Worm (Caenorhabditis elegans) whole organism, L3 larva: ENCODE data around the gene C02E7.10.

Experiments used
- ZK546.5 ChIP-seq: sonication (generic microtip); optimal IDR thresholded peaks from 2 replicates; lab custom pipeline; 2017; ENCODE audit warnings: missing biosample characterization, missing genetic modification characterization
- aly-2 ChIP-seq: fragments of 150-350 bp; optimal IDR thresholded peaks from 2 replicates; lab custom pipeline; 2014; ENCODE audit warnings: missing biosample characterization, missing genetic modification characterization
- ama-1 ChIP-seq: fragments of 150-350 bp; optimal IDR thresholded peaks from 2 replicates; lab custom pipeline; 2018
- ceh-16 ChIP-seq: sonication (generic microtip); optimal IDR thresholded peaks from 2 replicates; lab custom pipeline; 2017; ENCODE audit warnings: missing biosample characterization, missing genetic modification characterization
- ceh-82 ChIP-seq: fragments of 150-350 bp; optimal IDR thresholded peaks from 2 replicates; lab custom pipeline; 2014; ENCODE audit warnings: missing biosample characterization, missing genetic modification characterization
- ceh-9 ChIP-seq: sonication (generic microtip); optimal IDR thresholded peaks from 2 replicates; lab custom pipeline; 2018; ENCODE audit warnings: missing biosample characterization, missing genetic modification characterization
- daf-12 ChIP-seq: fragments of 150-350 bp; optimal IDR thresholded peaks from 2 replicates; lab custom pipeline; 2014; ENCODE audit warnings: missing biosample characterization, missing genetic modification reagents, missing genetic modification characterization
- egl-27 ChIP-seq: sonication (generic microtip); optimal IDR thresholded peaks from 4 replicates; lab custom pipeline; 2017; ENCODE audit warnings: missing biosample characterization, missing genetic modification reagents, missing genetic modification characterization
- egl-5 ChIP-seq: fragments of 150-350 bp; optimal IDR thresholded peaks from 2 replicates; lab custom pipeline; 2017; ENCODE audit warnings: missing biosample characterization, missing genetic modification reagents, missing genetic modification characterization, inconsistent platforms
- elt-1 ChIP-seq: fragments of 150-350 bp; optimal IDR thresholded peaks from 2 replicates; lab custom pipeline; 2014; ENCODE audit warnings: missing biosample characterization, missing genetic modification characterization
- elt-2 ChIP-seq: sonication (generic microtip); optimal IDR thresholded peaks from 2 replicates; lab custom pipeline; 2016; ENCODE audit warnings: missing genetic modification reagents, mild to moderate bottlenecking, missing genetic modification characterization, missing compliant biosample characterization
- elt-3 ChIP-seq, 3 experiments: fragments of 150-350 bp in 1 of 3; sonication (generic microtip) in 2 of 3; optimal IDR thresholded peaks; 2 replicates in 2 of 3; 4 replicates in 1 of 3; lab custom pipeline; 2014 to 2017; ENCODE audit warnings: missing biosample characterization in 3 of 3, missing genetic modification characterization in 3 of 3
- eor-1 ChIP-seq, 2 experiments: fragments of 150-350 bp; optimal IDR thresholded peaks; 2 replicates each; lab custom pipeline; 2014 to 2018; ENCODE audit warnings: missing biosample characterization in 2 of 2, missing genetic modification characterization in 2 of 2
- fkh-2 ChIP-seq: fragments of 150-350 bp; optimal IDR thresholded peaks from 2 replicates; lab custom pipeline; 2014; ENCODE audit warnings: missing biosample characterization, missing genetic modification reagents, missing genetic modification characterization
- fos-1 ChIP-seq: fragments of 150-350 bp; optimal IDR thresholded peaks from 2 replicates; lab custom pipeline; 2014; ENCODE audit warnings: missing biosample characterization, missing genetic modification characterization
- jun-1 ChIP-seq: fragments of 150-350 bp; optimal IDR thresholded peaks from 2 replicates; lab custom pipeline; 2014; ENCODE audit warnings: missing biosample characterization, missing genetic modification reagents, missing genetic modification characterization
- lin-15B ChIP-seq: fragments of 150-350 bp; optimal IDR thresholded peaks from 2 replicates; lab custom pipeline; 2014; ENCODE audit warnings: missing biosample characterization, missing genetic modification characterization
- lin-39 ChIP-seq: fragments of 150-350 bp; optimal IDR thresholded peaks from 2 replicates; lab custom pipeline; 2018; ENCODE audit warnings: missing biosample characterization, missing genetic modification reagents, missing genetic modification characterization
- mdl-1 ChIP-seq: fragments of 150-350 bp; optimal IDR thresholded peaks from 2 replicates; lab custom pipeline; 2014; ENCODE audit warnings: missing biosample characterization, missing genetic modification characterization
- nfya-1 ChIP-seq: sonication (generic microtip); optimal IDR thresholded peaks from 2 replicates; lab custom pipeline; 2017; ENCODE audit warnings: missing genetic modification characterization, mild to moderate bottlenecking, missing compliant biosample characterization, antibody characterized with exemption, moderate library complexity; ENCODE audit not compliant: insufficient read depth
- nhr-23 ChIP-seq: fragments of 150-350 bp; optimal IDR thresholded peaks from 2 replicates; lab custom pipeline; 2014; ENCODE audit warnings: missing biosample characterization, missing genetic modification reagents, missing genetic modification characterization
- nhr-237 ChIP-seq: fragments of 150-350 bp; optimal IDR thresholded peaks from 2 replicates; lab custom pipeline; 2014; ENCODE audit warnings: missing biosample characterization, missing genetic modification characterization
- nhr-25 ChIP-seq: sonication (generic microtip); optimal IDR thresholded peaks from 2 replicates; lab custom pipeline; 2017; ENCODE audit warnings: missing biosample characterization, missing genetic modification characterization
- nhr-28 ChIP-seq: fragments of 150-350 bp; optimal IDR thresholded peaks from 2 replicates; lab custom pipeline; 2014; ENCODE audit warnings: missing biosample characterization, missing genetic modification characterization
- nhr-43 ChIP-seq: sonication (generic microtip); optimal IDR thresholded peaks from 2 replicates; lab custom pipeline; 2016; ENCODE audit warnings: mild to moderate bottlenecking, missing genetic modification characterization, missing compliant biosample characterization; ENCODE audit not compliant: poor library complexity, severe bottlenecking
- nhr-67 ChIP-seq: fragments of 150-350 bp; optimal IDR thresholded peaks from 2 replicates; lab custom pipeline; 2014; ENCODE audit warnings: missing biosample characterization, missing genetic modification characterization
- nhr-76 ChIP-seq: fragments of 150-350 bp; sonication (generic microtip); optimal IDR thresholded peaks from 5 replicates; lab custom pipeline; 2014; ENCODE audit warnings: missing biosample characterization, missing genetic modification characterization
- nhr-77 ChIP-seq: fragments of 150-350 bp; optimal IDR thresholded peaks from 2 replicates; lab custom pipeline; 2014; ENCODE audit warnings: missing biosample characterization, missing genetic modification characterization
- pha-4 ChIP-seq: fragments of 150-350 bp; optimal IDR thresholded peaks from 2 replicates; lab custom pipeline; 2014; ENCODE audit warnings: missing biosample characterization, missing genetic modification reagents, missing genetic modification characterization
- pqm-1 ChIP-seq: fragments of 150-350 bp; optimal IDR thresholded peaks from 2 replicates; lab custom pipeline; 2017; ENCODE audit warnings: missing biosample characterization, missing genetic modification characterization, inconsistent platforms
- sea-2 ChIP-seq: fragments of 150-350 bp; sonication (generic microtip); optimal IDR thresholded peaks from 4 replicates; lab custom pipeline; 2014; ENCODE audit warnings: missing biosample characterization, missing genetic modification reagents, missing genetic modification characterization
- snpc-4 ChIP-seq: fragments of 150-350 bp; optimal IDR thresholded peaks from 2 replicates; lab custom pipeline; 2014; ENCODE audit warnings: missing biosample characterization, missing genetic modification characterization
- tbx-2 ChIP-seq: sonication (generic microtip); optimal IDR thresholded peaks from 2 replicates; lab custom pipeline; 2016; ENCODE audit warnings: mild to moderate bottlenecking, missing genetic modification characterization, missing compliant biosample characterization
- unc-39 ChIP-seq: sonication (generic microtip); optimal IDR thresholded peaks from 4 replicates; lab custom pipeline; 2017; ENCODE audit warnings: missing biosample characterization, missing genetic modification characterization
- unc-62 ChIP-seq: fragments of 150-350 bp; sonication (generic microtip); optimal IDR thresholded peaks from 4 replicates; lab custom pipeline; 2014; ENCODE audit warnings: missing biosample characterization, missing genetic modification reagents, missing genetic modification characterization
- ztf-11 ChIP-seq: fragments of 150-350 bp; optimal IDR thresholded peaks from 2 replicates; lab custom pipeline; 2014; ENCODE audit warnings: missing biosample characterization, missing genetic modification characterization
- ztf-4 ChIP-seq: fragments of 150-350 bp; optimal IDR thresholded peaks from 2 replicates; lab custom pipeline; 2014; ENCODE audit warnings: missing biosample characterization, missing genetic modification characterization

C02E7.10 gene

DNA sequence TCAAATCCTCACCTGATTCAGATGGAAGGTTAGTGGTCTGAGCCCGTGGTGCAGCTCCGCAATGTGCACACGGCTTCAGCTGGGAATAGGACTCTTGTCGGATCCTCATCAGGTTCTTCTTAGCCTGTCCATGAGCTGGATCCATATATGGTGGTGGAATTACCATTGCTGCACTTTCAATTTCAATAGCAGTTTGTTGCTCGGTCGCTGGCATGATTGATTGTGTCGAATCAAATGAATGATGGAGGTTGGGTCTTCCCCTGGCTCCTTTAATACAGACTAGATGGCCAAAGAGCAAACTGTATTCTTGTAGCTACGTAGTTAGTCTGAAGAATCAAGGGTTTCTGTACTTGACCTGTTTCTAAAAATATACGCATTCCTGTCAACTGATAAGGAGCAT, at the start of gene C02E7.10:
TSS of gene C02E7.10 (minus strand) at position 232 of the 400 bp plus-strand sequence.
- TF ChIP-seq mdl-1 (tag; lab: Kevin White, UChicago), result no peak
- TF ChIP-seq ceh-9 (tag; lab: Kevin White, UChicago), result no peak
- no peak for TF ChIP-seq unc-39 (tag; lab: Kevin White, UChicago)
- TF ChIP-seq fos-1 (tag; lab: Kevin White, UChicago), result no peak
- no peak for TF ChIP-seq aly-2 (tag; lab: Kevin White, UChicago)
- TF ChIP-seq pqm-1 (tag; lab: Kevin White, UChicago), result no peak
- no peak for TF ChIP-seq tbx-2
- TF ChIP-seq egl-27 (tag; lab: Kevin White, UChicago), result no peak
- TF ChIP-seq nhr-237 (tag; lab: Kevin White, UChicago), result no peak
- no peak for TF ChIP-seq daf-12
- TF ChIP-seq ceh-16 (tag; lab: Kevin White, UChicago), result no peak
- TF ChIP-seq nhr-28, result no peak
- no peak for TF ChIP-seq eor-1 (tag; optimal IDR thresholded peaks at IDR 0.05; lab: Kevin White, UChicago)
- TF ChIP-seq unc-62, result no peak

DNA sequence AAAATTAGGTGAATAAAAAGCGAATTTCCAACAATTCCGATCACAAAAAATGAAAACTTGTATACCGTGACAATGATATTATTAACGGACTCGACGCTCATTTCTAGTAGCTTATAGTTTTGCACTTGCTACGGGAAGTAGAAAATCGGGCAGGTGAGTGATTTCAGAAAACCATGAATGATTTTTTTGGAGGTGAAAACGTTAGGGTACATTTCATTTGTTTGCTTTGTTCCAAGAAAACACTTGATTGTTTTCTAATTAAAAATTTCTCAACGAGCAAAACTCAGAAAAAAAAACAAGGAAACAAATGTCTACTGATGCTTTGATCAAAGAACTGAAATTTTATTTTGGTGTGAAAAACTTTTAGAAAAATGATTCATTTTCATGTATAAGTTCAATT, 48.0 kb upstream of the C02E7.10 start, which contains the start of gene srsx-12:
TSS of gene srsx-12 (minus strand) at position 101 of the 400 bp plus-strand sequence.
- TF ChIP-seq daf-12, result no peak
- TF ChIP-seq jun-1 (tag; lab: Kevin White, UChicago), result no peak
- TF ChIP-seq nfya-1 (tag; lab: Kevin White, UChicago), result no peak
- TF ChIP-seq nhr-23 (tag; lab: Kevin White, UChicago), result no peak
- no peak for TF ChIP-seq unc-39 (tag; lab: Kevin White, UChicago)
- no peak for TF ChIP-seq ceh-9 (tag; lab: Kevin White, UChicago)
- no peak for TF ChIP-seq pha-4 (tag; lab: Kevin White, UChicago)
- TF ChIP-seq nhr-77 (tag; lab: Kevin White, UChicago), result no peak
- TF ChIP-seq nhr-67, result no peak
- TF ChIP-seq mdl-1 (tag; lab: Kevin White, UChicago), result no peak
- no peak for TF ChIP-seq nhr-25 (tag; lab: Kevin White, UChicago)
- no peak for TF ChIP-seq lin-39 (tag; lab: Kevin White, UChicago)
- TF ChIP-seq nhr-76, result no peak
- TF ChIP-seq egl-27 (tag; lab: Kevin White, UChicago), result no peak
- no peak for TF ChIP-seq pqm-1 (tag; lab: Kevin White, UChicago)
- TF ChIP-seq sea-2 (GFP tag; lab: Kevin White, UChicago), result no peak
- no peak for TF ChIP-seq elt-1 (tag; lab: Kevin White, UChicago)
- TF ChIP-seq, all 47 proteins: peak for 0

DNA sequence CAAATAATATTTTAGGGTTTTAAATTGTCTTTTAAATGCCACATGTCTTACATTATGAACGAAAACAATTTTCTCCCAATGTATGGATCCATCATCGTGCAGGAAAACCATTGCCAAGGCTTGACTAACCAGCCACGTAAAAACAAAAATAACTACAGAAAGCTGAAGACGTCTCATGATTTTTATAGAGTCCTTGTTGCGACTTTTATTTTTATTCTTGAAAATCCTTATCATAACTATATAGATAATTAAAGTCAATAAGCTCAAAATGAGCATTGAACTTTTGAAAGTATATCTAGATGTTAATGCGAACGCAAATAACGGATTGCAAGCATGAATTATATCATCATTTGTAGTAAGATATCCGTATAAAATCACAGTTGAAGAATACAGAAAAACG, 47.2 kb upstream of the C02E7.10 start:
- TF ChIP-seq jun-1 (tag; lab: Kevin White, UChicago) (no peak), egl-27 (tag; lab: Kevin White, UChicago) (no peak), fkh-2 (tag; lab: Kevin White, UChicago) (no peak), lin-39 (tag; lab: Kevin White, UChicago) (no peak), nhr-25 (tag; lab: Kevin White, UChicago) (no peak), lin-15B (no peak), ztf-4 (tag; lab: Kevin White, UChicago) (no peak), snpc-4 (tag; lab: Kevin White, UChicago) (no peak), ama-1 (no peak), ZK546.5 (tag; lab: Kevin White, UChicago) (no peak), daf-12 (no peak), nhr-77 (tag; lab: Kevin White, UChicago) (no peak), elt-2 (tag; lab: Kevin White, UChicago) (no peak), nhr-43 (tag; lab: Kevin White, UChicago) (no peak), nhr-67 (no peak), ceh-82 (tag; lab: Kevin White, UChicago) (no peak), eor-1 (tag; optimal IDR thresholded peaks at IDR 0.05; lab: Kevin White, UChicago) (no peak), egl-5 (no peak)
- TF ChIP-seq, all 47 proteins: peak for 0

DNA sequence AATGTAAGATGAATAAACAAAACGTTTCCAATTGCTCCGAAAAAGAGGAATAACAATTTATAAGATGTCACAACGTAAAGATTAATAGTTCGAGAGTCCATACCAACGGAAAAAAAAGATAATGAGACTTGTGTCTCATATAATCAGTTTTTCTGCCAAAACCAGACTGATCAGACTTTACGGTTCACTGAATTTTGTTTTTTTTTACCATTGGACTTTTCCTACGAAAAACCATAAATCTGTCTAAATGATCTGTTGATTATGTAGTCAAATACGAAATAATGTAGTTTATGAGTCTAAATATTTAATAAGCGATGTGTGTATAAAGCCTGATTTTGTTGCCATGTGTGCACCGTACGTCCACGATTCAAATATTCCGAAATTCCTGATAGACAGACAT, 46.2 kb upstream of the C02E7.10 start, which contains the start of gene srsx-11:
TSS of gene srsx-11 (minus strand) at position 101 of the 400 bp plus-strand sequence.
- TF ChIP-seq unc-62, result no peak
- no peak for TF ChIP-seq elt-2 (tag; lab: Kevin White, UChicago)
- TF ChIP-seq nhr-237 (tag; lab: Kevin White, UChicago), result no peak
- no peak for TF ChIP-seq pqm-1 (tag; lab: Kevin White, UChicago)
- TF ChIP-seq ztf-11 (tag; lab: Kevin White, UChicago), result no peak
- TF ChIP-seq nhr-23 (tag; lab: Kevin White, UChicago), result no peak
- no peak for TF ChIP-seq elt-3 (tag; optimal IDR thresholded peaks at IDR 0.05; lab: Kevin White, UChicago)
- TF ChIP-seq fkh-2 (tag; lab: Kevin White, UChicago), result no peak
